Fruit fly (Drosophila melanogaster) whole organism: ENCODE data around the gene CG13654.

Source experiments
- CG8478 ChIP-seq: fragments of >200 bp; optimal IDR thresholded peaks from 2 replicates; lab custom pipeline; 2018; ENCODE audit warnings: inconsistent platforms
- Dll ChIP-seq: fragments of >200 bp; optimal IDR thresholded peaks from 2 replicates; lab custom pipeline; 2017
- EcR ChIP-seq, 2 experiments: fragments of >200 bp; optimal IDR thresholded peaks; 2 replicates each; lab custom pipeline; 2017; ENCODE audit warnings: missing biosample characterization in 2 of 2, missing genetic modification characterization in 2 of 2, missing genetic modification reagents in 2 of 2
- pan ChIP-seq: fragments of >200 bp; optimal IDR thresholded peaks from 2 replicates; lab custom pipeline; 2017
- psq ChIP-seq: fragments of >200 bp; optimal IDR thresholded peaks from 2 replicates; lab custom pipeline; 2017
- usp ChIP-seq: fragments of >200 bp; optimal IDR thresholded peaks from 2 replicates; lab custom pipeline; 2017; ENCODE audit warnings: missing biosample characterization, missing genetic modification characterization, mixed read lengths

CG13654 gene

dm6 chr3R:25238771-25239700 is 39.4 kb downstream of the CG13654 start:
- TF ChIP-seq psq (lab: Kevin White, UChicago) (no peak), Dll (lab: Kevin White, UChicago) (no peak), pan (lab: Kevin White, UChicago) (no peak), usp (no peak), CG8478 (lab: Kevin White, UChicago) (no peak), EcR (GFP tag; optimal IDR thresholded peaks at IDR 0.05; lab: Kevin White, UChicago) (no peak)

DNA sequence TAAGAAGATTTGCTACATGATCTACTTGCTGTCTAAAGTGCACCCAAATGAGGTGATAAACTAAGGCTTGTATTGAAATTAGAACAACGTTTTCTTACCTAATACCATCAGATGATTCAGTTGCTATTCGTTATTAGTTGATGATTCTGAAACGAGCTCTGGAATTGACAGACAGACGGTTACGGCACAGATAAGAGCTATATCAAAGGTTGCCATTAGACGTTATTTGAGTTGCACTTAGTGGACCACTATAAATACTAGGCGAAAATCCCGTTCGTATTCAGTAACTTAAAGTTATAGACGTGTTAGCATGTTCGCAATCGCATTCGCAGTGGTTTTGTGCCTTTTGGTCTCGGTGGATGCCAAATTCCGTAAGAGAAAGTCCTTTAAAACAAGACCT is 40.3 kb downstream of the CG13654 start, which contains the start of gene to:
Gene to (plus strand): TSS at position 301 of the 400 bp plus-strand sequence.
- no peak for TF ChIP-seq Dll (lab: Kevin White, UChicago)

- TF ChIP-seq EcR (GFP tag; optimal IDR thresholded peaks at IDR 0.05; lab: Kevin White, UChicago) = no peak
- TF ChIP-seq Dll (lab: Kevin White, UChicago) = no peak
- no peak for TF ChIP-seq CG8478 (lab: Kevin White, UChicago)
- TF ChIP-seq pan (lab: Kevin White, UChicago) = no peak
- TF ChIP-seq usp = no peak
- no peak for TF ChIP-seq psq (lab: Kevin White, UChicago)
These were observed 42.0 kb downstream of the CG13654 start, which contains the start of gene CG11854 for dm6 chr3R:25241507-25242070. Gene CG11854 (plus strand): TSS chr3R:25242020.

DNA sequence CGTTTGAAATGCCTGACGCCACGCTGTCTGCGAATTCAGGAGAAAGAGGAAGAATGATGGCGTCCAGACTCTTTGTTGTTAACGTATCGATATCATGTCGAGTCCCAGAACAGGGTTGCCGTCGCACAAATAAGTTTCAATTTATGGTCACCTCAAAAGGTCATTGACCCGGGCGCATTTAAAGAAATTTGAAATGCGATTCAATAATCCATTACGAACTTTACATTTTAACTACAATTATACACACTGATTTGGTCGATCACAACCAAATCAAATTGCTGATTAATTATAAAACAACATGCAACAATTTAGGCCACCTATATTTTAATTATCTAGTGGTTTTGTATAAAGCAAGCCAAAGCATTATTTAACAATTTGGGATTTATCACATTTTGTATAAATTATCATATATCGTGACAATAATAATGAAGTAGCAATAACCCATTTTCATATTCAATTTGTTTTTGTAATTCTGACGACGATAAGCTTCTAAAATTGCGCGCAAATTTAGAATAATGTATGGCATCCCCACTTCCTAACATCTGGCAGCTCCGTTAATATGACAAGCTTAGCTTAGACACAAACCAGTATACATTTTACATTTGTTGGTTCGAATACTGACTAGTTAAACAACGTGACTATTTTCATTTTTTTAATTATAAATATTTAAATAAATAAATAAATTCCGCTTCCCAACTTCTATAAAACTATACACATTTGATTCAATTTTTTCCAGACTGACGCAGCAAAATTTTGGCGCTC is 45.6 kb downstream of the CG13654 start, which contains the start of gene bam:
Gene bam (minus strand): TSS at position 58 of the 762 bp plus-strand sequence.
- TF ChIP-seq psq (lab: Kevin White, UChicago) (no peak), CG8478 (lab: Kevin White, UChicago) (no peak), EcR (GFP tag; optimal IDR thresholded peaks at IDR 0.05; lab: Kevin White, UChicago) (no peak), Dll (lab: Kevin White, UChicago) (no peak), usp (no peak), pan (lab: Kevin White, UChicago) (no peak)

DNA sequence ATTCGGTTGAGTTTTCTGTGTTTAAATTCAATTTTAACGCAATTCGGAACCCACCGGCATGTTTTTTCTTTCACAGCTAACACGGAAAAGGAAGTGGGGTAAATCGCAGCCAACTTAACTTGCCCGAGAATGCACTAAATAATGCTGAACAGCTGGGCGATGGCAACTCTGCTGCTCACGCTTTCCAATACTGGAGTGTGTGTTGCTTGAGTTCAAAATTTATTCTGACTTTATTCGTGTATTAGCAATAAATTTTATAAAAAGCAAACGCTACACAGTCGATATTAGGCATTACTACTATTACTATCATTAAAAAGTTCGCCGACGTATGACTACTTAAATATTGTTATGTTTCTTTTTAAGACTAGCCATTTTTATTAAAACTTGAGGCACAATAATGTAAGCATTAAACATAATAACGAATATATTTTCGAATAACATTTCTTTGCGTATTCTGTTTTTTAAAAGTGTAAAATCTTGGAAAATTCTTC is 47.8 kb downstream of the CG13654 start, which contains the start of the genes RpS27 and Nup37:
Gene RpS27 (minus strand): TSS at position 136 of the 491 bp plus-strand sequence.
Gene Nup37 (plus strand): TSS at position 280 of the 491 bp plus-strand sequence.
- no peak for TF ChIP-seq EcR (GFP tag; optimal IDR thresholded peaks at IDR 0.05; lab: Kevin White, UChicago)
- TF ChIP-seq pan (lab: Kevin White, UChicago) = no peak
- TF ChIP-seq Dll (lab: Kevin White, UChicago) = no peak
- no peak for TF ChIP-seq usp
- TF ChIP-seq CG8478 (lab: Kevin White, UChicago) = no peak
- no peak for TF ChIP-seq psq (lab: Kevin White, UChicago)

dm6 chr3R:25249145-25250141 is 49.8 kb downstream of the CG13654 start, which contains the start of gene Nup358:
Gene Nup358 (plus strand): TSS chr3R:25249348.
- no peak for TF ChIP-seq EcR (GFP tag; optimal IDR thresholded peaks at IDR 0.05; lab: Kevin White, UChicago)
- TF ChIP-seq pan (lab: Kevin White, UChicago) = no peak
- TF ChIP-seq psq (lab: Kevin White, UChicago) = no peak
- TF ChIP-seq Dll (lab: Kevin White, UChicago) = no peak
- TF ChIP-seq CG8478 (lab: Kevin White, UChicago) = no peak
- TF ChIP-seq usp = no peak

dm6 chr3R:25258628-25259240 is 59.1 kb downstream of the CG13654 start, which contains the start of gene CG11857:
Gene CG11857 (plus strand): TSS chr3R:25258898.
- no peak for TF ChIP-seq psq (lab: Kevin White, UChicago)
- no peak for TF ChIP-seq usp
- TF ChIP-seq pan (lab: Kevin White, UChicago) = no peak
- TF ChIP-seq EcR (GFP tag; optimal IDR thresholded peaks at IDR 0.05; lab: Kevin White, UChicago) = no peak
- TF ChIP-seq CG8478 (lab: Kevin White, UChicago) = no peak
- no peak for TF ChIP-seq Dll (lab: Kevin White, UChicago)

DNA sequence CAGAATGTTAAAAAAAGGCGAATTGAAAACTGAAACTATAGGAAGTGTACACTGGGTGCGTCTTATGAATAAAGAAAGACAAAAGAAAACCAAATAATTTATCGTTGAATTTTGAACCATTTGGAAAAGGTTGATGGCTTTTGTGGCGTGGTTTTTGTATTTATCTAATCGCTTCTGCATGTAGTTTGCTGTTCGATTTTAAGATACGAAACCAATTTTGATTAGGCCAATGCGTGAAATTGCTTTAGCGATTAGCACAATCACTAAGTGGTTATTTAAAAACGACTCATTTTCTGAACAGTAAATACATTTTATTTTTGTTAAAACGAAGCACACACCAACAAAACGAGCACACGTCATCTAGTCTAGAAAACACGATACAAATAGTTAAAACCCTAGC is 61.1 kb downstream of the CG13654 start:
- no peak for TF ChIP-seq usp
- no peak for TF ChIP-seq CG8478 (lab: Kevin White, UChicago)
- no peak for TF ChIP-seq EcR (GFP tag; optimal IDR thresholded peaks at IDR 0.05; lab: Kevin White, UChicago)
- TF ChIP-seq psq (lab: Kevin White, UChicago) = no peak
- no peak for TF ChIP-seq pan (lab: Kevin White, UChicago)
- TF ChIP-seq Dll (lab: Kevin White, UChicago) = no peak

DNA sequence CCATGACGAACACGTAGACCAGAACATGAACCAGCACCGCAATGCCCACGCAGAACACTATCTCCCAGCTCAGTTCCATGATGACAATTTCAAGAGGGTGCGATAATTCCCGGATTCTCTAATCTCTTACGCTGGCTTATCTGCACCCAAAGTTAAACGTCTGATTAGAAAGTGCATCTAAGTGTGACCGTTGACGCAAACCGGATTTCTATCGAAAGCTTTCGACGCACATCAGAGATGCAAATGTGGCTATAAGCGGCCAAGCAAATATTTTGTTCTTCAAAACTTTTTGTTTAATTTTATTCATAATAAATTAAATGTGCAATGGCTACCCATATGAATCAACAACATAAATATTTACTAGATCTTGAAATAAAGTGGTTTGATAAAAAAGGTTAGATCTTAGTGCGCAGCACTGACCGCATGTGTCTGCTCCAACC is 62.7 kb downstream of the CG13654 start, which contains the start of the genes Kdsr and CG11858:
Gene Kdsr (minus strand): TSS at position 177 of the 440 bp plus-strand sequence.
Gene CG11858 (plus strand): TSS at position 420 of the 440 bp plus-strand sequence.
- no peak for TF ChIP-seq usp
- no peak for TF ChIP-seq EcR (GFP tag; optimal IDR thresholded peaks at IDR 0.05; lab: Kevin White, UChicago)
- TF ChIP-seq pan (lab: Kevin White, UChicago) = no peak
- no peak for TF ChIP-seq CG8478 (lab: Kevin White, UChicago)
- TF ChIP-seq Dll (lab: Kevin White, UChicago) = no peak
- TF ChIP-seq psq (lab: Kevin White, UChicago) = no peak
